Fruit fly (Drosophila melanogaster) whole organism, wandering third instar larva: ENCODE measurements around the gene GatB.

Source experiments
- Abd-B ChIP-seq: fragments of >200 bp; optimal IDR thresholded peaks from 2 replicates; lab custom pipeline; 2017; ENCODE audit warnings: missing biosample characterization, missing genetic modification characterization
- CG32264 ChIP-seq: fragments of 200-800 bp; sonication (Bioruptor generic); optimal IDR thresholded peaks from 2 replicates; lab custom pipeline; 2016; ENCODE audit warnings: missing biosample characterization, missing genetic modification characterization
- CG9705 ChIP-seq: fragments of 200-800 bp; sonication (Bioruptor generic); optimal IDR thresholded peaks from 2 replicates; lab custom pipeline; 2018; ENCODE audit warnings: missing biosample characterization, mild to moderate bottlenecking, missing genetic modification characterization
- CrebA ChIP-seq: fragments of 200-800 bp; sonication (Bioruptor generic); optimal IDR thresholded peaks from 2 replicates; lab custom pipeline; 2016; ENCODE audit warnings: missing biosample characterization, mild to moderate bottlenecking, missing genetic modification characterization, borderline replicate concordance
- Dfd ChIP-seq: fragments of >200 bp; optimal IDR thresholded peaks from 2 replicates; lab custom pipeline; 2017; ENCODE audit warnings: missing biosample characterization, missing genetic modification characterization
- Dif ChIP-seq: fragments of 200-275, 200-300 bp; sonication (Bioruptor generic); optimal IDR thresholded peaks from 2 replicates; lab custom pipeline; 2018; ENCODE audit warnings: missing biosample characterization, missing genetic modification characterization; ENCODE audit not compliant: partially characterized antibody
- GATAd ChIP-seq: sonication (Bioruptor generic); optimal IDR thresholded peaks from 2 replicates; lab custom pipeline; 2016; ENCODE audit warnings: missing biosample characterization, missing genetic modification characterization
- HLH106 ChIP-seq: fragments of 200-800 bp; optimal IDR thresholded peaks from 3 replicates; lab custom pipeline; 2019; ENCODE audit warnings: missing biosample characterization, mild to moderate bottlenecking, missing genetic modification characterization, moderate library complexity
- Hnf4 ChIP-seq: fragments of 200-800 bp; sonication (Bioruptor generic); optimal IDR thresholded peaks from 2 replicates; lab custom pipeline; 2016; ENCODE audit warnings: missing biosample characterization, mild to moderate bottlenecking, missing genetic modification characterization
- Hr78 ChIP-seq: fragments of >200 bp; optimal IDR thresholded peaks from 2 replicates; lab custom pipeline; 2017; ENCODE audit warnings: missing biosample characterization, missing genetic modification characterization
- Hr83 ChIP-seq: fragments of 200-300 bp; sonication (Bioruptor generic); optimal IDR thresholded peaks from 2 replicates; lab custom pipeline; 2016; ENCODE audit warnings: missing biosample characterization, mild to moderate bottlenecking, missing genetic modification characterization, moderate library complexity; ENCODE audit not compliant: poor library complexity, severe bottlenecking
- Jra ChIP-seq: sonication (Bioruptor generic); optimal IDR thresholded peaks from 2 replicates; lab custom pipeline; 2016; ENCODE audit warnings: missing biosample characterization, missing genetic modification characterization
- Mio ChIP-seq: sonication (Bioruptor generic); optimal IDR thresholded peaks from 2 replicates; lab custom pipeline; 2016; ENCODE audit warnings: missing biosample characterization, missing genetic modification characterization
- Myc ChIP-seq: fragments of >200 bp; optimal IDR thresholded peaks from 2 replicates; lab custom pipeline; 2017
- N ChIP-seq: fragments of >200 bp; optimal IDR thresholded peaks from 2 replicates; lab custom pipeline; 2018; ENCODE audit warnings: missing biosample characterization, missing external identifiers, missing genetic modification characterization
- OdsH ChIP-seq: fragments of 200-800 bp; sonication (Bioruptor generic); optimal IDR thresholded peaks from 2 replicates; lab custom pipeline; 2016; ENCODE audit warnings: missing biosample characterization, mild to moderate bottlenecking, missing genetic modification characterization
- Rel ChIP-seq, 2 experiments: fragments of 200-800 bp; sonication (Bioruptor generic) in 1 of 2; optimal IDR thresholded peaks; 2 replicates in 1 of 2; 3 replicates in 1 of 2; lab custom pipeline; 2016 to 2019; ENCODE audit warnings: mild to moderate bottlenecking in 2 of 2, missing biosample characterization in 2 of 2, missing genetic modification characterization in 2 of 2, moderate library complexity in 1 of 2
- Sp1 ChIP-seq: fragments of 200-800 bp; sonication (Bioruptor generic); optimal IDR thresholded peaks from 3 replicates; lab custom pipeline; 2019; ENCODE audit warnings: missing biosample characterization, mild to moderate bottlenecking, missing genetic modification characterization, moderate library complexity
- Vsx2 ChIP-seq: fragments of 200-300, 225-300 bp; sonication (Bioruptor generic); optimal IDR thresholded peaks from 2 replicates; lab custom pipeline; 2018; ENCODE audit warnings: missing biosample characterization, missing genetic modification characterization; ENCODE audit not compliant: partially characterized antibody
- br ChIP-seq: fragments of 200-800 bp; sonication (Bioruptor generic); optimal IDR thresholded peaks from 2 replicates; lab custom pipeline; 2016; ENCODE audit warnings: missing biosample characterization, missing genetic modification characterization
- brk ChIP-seq: fragments of 200-800 bp; sonication (Bioruptor generic); optimal IDR thresholded peaks from 2 replicates; lab custom pipeline; 2016; ENCODE audit warnings: missing biosample characterization, mild to moderate bottlenecking, missing genetic modification characterization
- dl ChIP-seq, 2 experiments: fragments of 175-275, 200-275 bp in 1 of 2; fragments of 200-275 bp in 1 of 2; sonication (Bioruptor generic); optimal IDR thresholded peaks; lab custom pipeline; 2018; ENCODE audit warnings: mild to moderate bottlenecking in 2 of 2, missing biosample characterization in 2 of 2, missing genetic modification characterization in 2 of 2, moderate library complexity in 2 of 2; ENCODE audit not compliant: partially characterized antibody in 2 of 2, insufficient read depth in 1 of 2
- dmrt93B ChIP-seq: fragments of 200-800 bp; sonication (Bioruptor generic); optimal IDR thresholded peaks from 2 replicates; lab custom pipeline; 2018; ENCODE audit warnings: missing biosample characterization, mild to moderate bottlenecking, missing genetic modification characterization
- dsf ChIP-seq: sonication (Bioruptor generic); optimal IDR thresholded peaks from 2 replicates; lab custom pipeline; 2016; ENCODE audit warnings: missing biosample characterization, missing genetic modification characterization, borderline replicate concordance
- ey ChIP-seq: fragments of 200-800 bp; sonication (Bioruptor generic); optimal IDR thresholded peaks from 2 replicates; lab custom pipeline; 2016; ENCODE audit warnings: missing biosample characterization, missing genetic modification characterization
- foxo ChIP-seq, 2 experiments: fragments of 200-800 bp; sonication (Bioruptor generic); optimal IDR thresholded peaks; 2 replicates in 1 of 2; 3 replicates in 1 of 2; lab custom pipeline; 2016 to 2017; ENCODE audit warnings: missing biosample characterization in 2 of 2, missing genetic modification characterization in 2 of 2
- fru ChIP-seq: fragments of 200-800 bp; sonication (Bioruptor generic); optimal IDR thresholded peaks from 3 replicates; lab custom pipeline; 2016; ENCODE audit warnings: missing biosample characterization, mild to moderate bottlenecking, missing genetic modification characterization
- h ChIP-seq: fragments of 200-800 bp; sonication (Bioruptor generic); optimal IDR thresholded peaks from 3 replicates; lab custom pipeline; 2016; ENCODE audit warnings: missing biosample characterization, mild to moderate bottlenecking, missing genetic modification characterization
- jim ChIP-seq: fragments of 175-275, 200-325 bp; sonication (Bioruptor generic); optimal IDR thresholded peaks from 2 replicates; lab custom pipeline; 2016; ENCODE audit warnings: missing biosample characterization, mild to moderate bottlenecking, missing genetic modification characterization
- lola ChIP-seq: fragments of >200 bp; optimal IDR thresholded peaks from 2 replicates; lab custom pipeline; 2017; ENCODE audit warnings: missing biosample characterization, missing genetic modification characterization
- pan ChIP-seq: fragments of >200 bp; optimal IDR thresholded peaks from 2 replicates; lab custom pipeline; 2017
- psq ChIP-seq: fragments of 200-800 bp; sonication (Bioruptor generic); optimal IDR thresholded peaks from 3 replicates; lab custom pipeline; 2017; ENCODE audit warnings: missing biosample characterization, mild to moderate bottlenecking, missing genetic modification characterization, moderate library complexity
- rgr ChIP-seq: fragments of 200-800 bp; sonication (Bioruptor generic); optimal IDR thresholded peaks from 3 replicates; lab custom pipeline; 2016; ENCODE audit warnings: missing biosample characterization, mild to moderate bottlenecking, missing genetic modification characterization
- sage ChIP-seq: fragments of 200-800 bp; sonication (Bioruptor generic); optimal IDR thresholded peaks from 2 replicates; lab custom pipeline; 2016; ENCODE audit warnings: missing biosample characterization, mild to moderate bottlenecking, missing genetic modification characterization
- sv ChIP-seq: fragments of 200-800 bp; sonication (Bioruptor generic); optimal IDR thresholded peaks from 3 replicates; lab custom pipeline; 2016; ENCODE audit warnings: missing biosample characterization, missing genetic modification characterization
- tai ChIP-seq: sonication (Bioruptor generic); optimal IDR thresholded peaks from 2 replicates; lab custom pipeline; 2016; ENCODE audit warnings: missing biosample characterization, missing genetic modification characterization
- usp ChIP-seq: fragments of >200 bp; optimal IDR thresholded peaks from 2 replicates; lab custom pipeline; 2017; ENCODE audit warnings: missing biosample characterization, missing genetic modification characterization
- woc ChIP-seq: sonication (Bioruptor generic); optimal IDR thresholded peaks from 2 replicates; lab custom pipeline; 2016; ENCODE audit warnings: missing biosample characterization, mild to moderate bottlenecking, missing genetic modification characterization

Gene GatB

DNA sequence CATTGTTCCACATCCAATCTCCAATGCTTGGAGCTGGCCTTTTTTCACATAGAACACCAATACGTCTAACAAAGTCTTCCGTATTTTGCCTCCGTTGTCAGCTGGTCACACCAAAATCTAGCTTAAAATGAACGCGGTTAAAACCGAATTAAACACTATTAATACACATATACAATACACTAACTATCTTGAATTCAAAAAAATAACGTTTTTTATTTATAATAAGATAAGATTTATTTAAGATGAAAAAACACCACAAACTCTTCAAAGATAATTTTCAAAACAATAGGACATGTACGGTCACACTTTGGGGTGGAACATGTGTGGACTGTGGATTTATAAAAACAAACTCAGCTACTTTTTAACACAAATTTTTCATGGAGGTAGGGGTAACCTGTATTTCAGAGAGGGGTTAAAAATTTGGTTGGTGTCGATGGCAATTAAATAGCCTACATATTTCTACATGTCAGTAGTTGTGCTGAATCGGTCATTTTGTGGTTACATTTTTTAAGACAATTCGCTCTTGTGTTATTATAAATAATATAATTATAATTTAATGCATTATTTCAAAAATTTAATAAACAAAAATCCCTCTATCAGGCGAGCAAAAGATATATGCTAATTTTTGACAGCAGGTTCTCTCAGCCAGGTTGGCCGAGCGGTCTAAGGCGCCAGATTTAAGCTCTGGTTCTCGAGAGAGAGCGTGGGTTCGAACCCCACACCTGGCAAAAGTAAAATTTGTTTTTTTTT lies 17.6 kb downstream of the GatB start, which contains the start of gene CG13605 (continued):
- TF ChIP-seq OdsH (GFP tag; lab: Kevin White, UChicago) (peak; percentile 50), tai (no peak), psq (peak; percentile 58), CG32264 (GFP tag; lab: Kevin White, UChicago) (peak; percentile 34), woc (GFP tag; lab: Kevin White, UChicago) (peak; percentile 56), foxo (GFP tag; optimal IDR thresholded peaks at IDR 0.05; lab: Kevin White, UChicago) (peak in 1 of 2 experiments; percentile 77), CG9705 (GFP tag; lab: Kevin White, UChicago) (no peak), brk (GFP tag; lab: Kevin White, UChicago) (peak; percentile 80), Vsx2 (GFP tag; lab: Kevin White, UChicago) (no peak), Abd-B (no peak), Myc (lab: Kevin White, UChicago) (peak; percentile 60), Hnf4 (peak; percentile 49), ey (GFP tag; lab: Kevin White, UChicago) (peak; percentile 44), usp (no peak), Hr78 (GFP tag; lab: Kevin White, UChicago) (no peak), Mio (GFP tag; lab: Kevin White, UChicago) (no peak), jim (no peak)

DNA sequence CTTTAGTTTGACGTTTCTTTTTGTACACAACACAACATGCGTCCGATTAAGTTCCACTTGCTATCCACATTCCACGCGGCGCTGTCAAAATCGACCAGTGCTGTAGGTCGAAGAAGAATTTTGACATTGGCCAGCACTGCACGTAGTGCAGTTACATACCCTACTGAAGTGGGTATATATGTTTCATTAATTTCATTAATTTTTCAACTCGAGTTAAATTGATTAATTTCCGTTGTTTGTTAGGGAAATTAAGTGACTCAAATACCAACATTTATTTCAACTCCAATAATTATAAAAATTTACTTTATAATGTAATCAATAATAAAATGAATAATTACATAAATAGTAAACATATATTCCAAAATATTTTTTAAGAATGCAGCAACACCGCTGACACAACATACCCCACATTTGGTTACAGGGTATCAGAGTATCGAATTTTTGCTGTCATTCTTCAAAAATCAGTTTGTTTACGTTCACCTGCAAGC lies 21.1 kb downstream of the GatB start, which contains the start of the genes eIF4EHP and CG18428:
Gene eIF4EHP (minus strand): TSS at position 59 of the 488 bp plus-strand sequence.
Gene CG18428 (plus strand): TSS at position 435 of the 488 bp plus-strand sequence.
- peak; percentile 94 for TF ChIP-seq sage (GFP tag; lab: Kevin White, UChicago)
- peak; percentile 99 for TF ChIP-seq rgr (GFP tag; lab: Kevin White, UChicago)
- TF ChIP-seq h (GFP tag; lab: Kevin White, UChicago) = peak; percentile 96
- TF ChIP-seq CG9705 (GFP tag; lab: Kevin White, UChicago) = peak; percentile 99
- TF ChIP-seq foxo (GFP tag; optimal IDR thresholded peaks at IDR 0.05; lab: Kevin White, UChicago) = peak in 1 of 2 experiments; percentile 99
- TF ChIP-seq br (GFP tag; lab: Kevin White, UChicago) = peak; percentile 89
- TF ChIP-seq Abd-B = no peak
- peak; percentile 94 for TF ChIP-seq sv (GFP tag; lab: Kevin White, UChicago)
- no peak for TF ChIP-seq Hr78 (GFP tag; lab: Kevin White, UChicago)
- peak; percentile 70 for TF ChIP-seq Mio (GFP tag; lab: Kevin White, UChicago)
- TF ChIP-seq brk (GFP tag; lab: Kevin White, UChicago) = peak; percentile 95
- TF ChIP-seq Hr83 = peak; percentile 94
- TF ChIP-seq usp = no peak
- TF ChIP-seq ey (GFP tag; lab: Kevin White, UChicago) = peak; percentile 88
- peak; percentile 87 for TF ChIP-seq dsf (GFP tag; lab: Kevin White, UChicago)
- peak; percentile 30 for TF ChIP-seq jim
- TF ChIP-seq Myc (lab: Kevin White, UChicago) = peak; percentile 79
- peak; percentile 98 for TF ChIP-seq Dfd
- TF ChIP-seq dl (GFP tag; optimal IDR thresholded peaks at IDR 0.05; lab: Kevin White, UChicago; ENCODE audit: insufficient read depth in 1 of 2, partially characterized antibody in 2 of 2) = no peak
- peak; percentile 87 for TF ChIP-seq fru
- peak; percentile 82 for TF ChIP-seq Jra (GFP tag; lab: Kevin White, UChicago)
- peak; percentile 99 for TF ChIP-seq OdsH (GFP tag; lab: Kevin White, UChicago)
- TF ChIP-seq Dif = peak; percentile 34
- peak; percentile 94 for TF ChIP-seq woc (GFP tag; lab: Kevin White, UChicago)
- TF ChIP-seq tai = no peak
- TF ChIP-seq Vsx2 (GFP tag; lab: Kevin White, UChicago) = no peak
- peak; percentile 100 for TF ChIP-seq Sp1 (GFP tag; lab: Kevin White, UChicago)
- TF ChIP-seq GATAd (GFP tag; lab: Kevin White, UChicago) = peak; percentile 76
- no peak for TF ChIP-seq CrebA (GFP tag; lab: Kevin White, UChicago)
- peak; percentile 83 for TF ChIP-seq Rel (GFP tag; optimal IDR thresholded peaks at IDR 0.05; lab: Kevin White, UChicago)
- TF ChIP-seq Rel (tag; optimal IDR thresholded peaks at IDR 0.05; lab: Kevin White, UChicago) = peak; percentile 95
- TF ChIP-seq CG32264 (GFP tag; lab: Kevin White, UChicago) = peak; percentile 41
- no peak for TF ChIP-seq N (GFP tag; lab: Kevin White, UChicago)
- no peak for TF ChIP-seq lola (GFP tag; lab: Kevin White, UChicago)
- peak; percentile 100 for TF ChIP-seq HLH106 (tag; lab: Kevin White, UChicago)
- TF ChIP-seq Hnf4 = peak; percentile 91
- TF ChIP-seq pan (lab: Kevin White, UChicago) = peak; percentile 84
- peak; percentile 98 for TF ChIP-seq psq
- peak; percentile 99 for TF ChIP-seq dmrt93B
